Worm (Caenorhabditis elegans) whole organism, L1 larva: ENCODE measurements around the gene C02D5.2.

ENCODE experiments used
- C04F5.9 ChIP-seq: sonication (generic microtip); optimal IDR thresholded peaks from 2 replicates; lab custom pipeline; 2016; ENCODE audit warnings: missing genetic modification characterization, missing compliant biosample characterization
- C16A3.4 ChIP-seq: fragments of 150-350 bp; optimal IDR thresholded peaks from 2 replicates; lab custom pipeline; 2014; ENCODE audit warnings: missing biosample characterization, missing genetic modification characterization
- F16B12.6 ChIP-seq: fragments of 150-350 bp; optimal IDR thresholded peaks from 2 replicates; lab custom pipeline; 2014; ENCODE audit warnings: missing biosample characterization, missing genetic modification characterization
- Y116A8C.19 ChIP-seq: sonication (generic microtip); optimal IDR thresholded peaks from 2 replicates; lab custom pipeline; 2016; ENCODE audit warnings: missing compliant biosample characterization, missing genetic modification characterization, borderline replicate concordance
- blmp-1 ChIP-seq: fragments of 150-350 bp; optimal IDR thresholded peaks from 2 replicates; lab custom pipeline; 2014; ENCODE audit warnings: missing biosample characterization, missing genetic modification characterization
- ceh-63 ChIP-seq: fragments of 200-800 bp; sonication (Bioruptor generic); optimal IDR thresholded peaks from 2 replicates; lab custom pipeline; 2018; ENCODE audit warnings: mild to moderate bottlenecking, missing genetic modification characterization, missing compliant biosample characterization
- ceh-8 ChIP-seq: fragments of 200-800 bp; sonication (Bioruptor generic); optimal IDR thresholded peaks from 2 replicates; lab custom pipeline; 2018; ENCODE audit warnings: mild to moderate bottlenecking, missing genetic modification characterization, moderate library complexity, missing compliant biosample characterization
- ceh-82 ChIP-seq, 3 experiments: fragments of 150-350 bp in 1 of 3; sonication (generic microtip) in 2 of 3; optimal IDR thresholded peaks; 2 replicates each; lab custom pipeline; 2014 to 2017; ENCODE audit warnings: missing biosample characterization in 3 of 3, missing genetic modification characterization in 3 of 3
- efl-1 ChIP-seq, 4 experiments: fragments of 150-350 bp; optimal IDR thresholded peaks in 3 of 4; peaks in 1 of 4; 1 replicate in 1 of 4; 2 replicates in 3 of 4; lab custom pipeline; 2014; ENCODE audit warnings: missing biosample characterization in 2 of 4, missing genetic modification characterization in 2 of 4, missing genetic modification reagents in 2 of 4
- egl-13 ChIP-seq: sonication (generic microtip); optimal IDR thresholded peaks from 2 replicates; lab custom pipeline; 2016; ENCODE audit warnings: missing genotype, missing genetic modification reagents, missing genetic modification characterization, missing compliant biosample characterization
- egl-27 ChIP-seq, 2 experiments: fragments of 150-350 bp in 1 of 2; sonication (generic microtip); optimal IDR thresholded peaks; 3 replicates each; lab custom pipeline; 2017 to 2018; ENCODE audit warnings: missing biosample characterization in 2 of 2, missing genetic modification characterization in 2 of 2, missing genetic modification reagents in 2 of 2
- elt-2 ChIP-seq: sonication (generic microtip); optimal IDR thresholded peaks from 2 replicates; lab custom pipeline; 2016; ENCODE audit warnings: missing genetic modification characterization, mild to moderate bottlenecking, inconsistent platforms, missing compliant biosample characterization, missing genetic modification reagents
- fkh-4 ChIP-seq: sonication (generic microtip); optimal IDR thresholded peaks from 2 replicates; lab custom pipeline; 2016; ENCODE audit warnings: missing compliant biosample characterization, missing genetic modification characterization, borderline replicate concordance
- hpl-2 ChIP-seq: fragments of 150-350 bp; optimal IDR thresholded peaks from 2 replicates; lab custom pipeline; 2014; ENCODE audit warnings: missing biosample characterization, missing genetic modification reagents, missing genetic modification characterization
- isw-1 ChIP-seq: fragments of 200-800 bp; sonication (Bioruptor generic); IDR thresholded peaks from 2 replicates; pipeline ENCODE4 v1.3.6; 2022; ENCODE audit warnings: missing genetic modification characterization, missing compliant biosample characterization
- jun-1 ChIP-seq: fragments of 150-350 bp; optimal IDR thresholded peaks from 2 replicates; lab custom pipeline; 2014; ENCODE audit warnings: missing biosample characterization, missing genetic modification reagents, missing genetic modification characterization
- lin-13 ChIP-seq: fragments of 150-350 bp; optimal IDR thresholded peaks from 2 replicates; lab custom pipeline; 2014; ENCODE audit warnings: missing biosample characterization, missing genetic modification reagents, missing genetic modification characterization
- lin-15B ChIP-seq: fragments of 150-350 bp; sonication (generic microtip); optimal IDR thresholded peaks from 3 replicates; lab custom pipeline; 2014; ENCODE audit warnings: missing biosample characterization, missing genetic modification characterization
- lin-35 ChIP-seq, 2 experiments: fragments of 150-350 bp; optimal IDR thresholded peaks; 2 replicates each; lab custom pipeline; 2014; ENCODE audit warnings: missing biosample characterization in 2 of 2, missing genetic modification characterization in 2 of 2, missing genetic modification reagents in 2 of 2
- lsy-2 ChIP-seq, 2 experiments: fragments of 150-350 bp; optimal IDR thresholded peaks; 2 replicates each; lab custom pipeline; 2014; ENCODE audit warnings: missing biosample characterization in 2 of 2, missing genetic modification characterization in 2 of 2
- nhr-11 ChIP-seq: fragments of 150-350 bp; optimal IDR thresholded peaks from 2 replicates; lab custom pipeline; 2014; ENCODE audit warnings: missing biosample characterization, missing genetic modification characterization
- nhr-71 ChIP-seq: sonication (generic microtip); optimal IDR thresholded peaks from 2 replicates; lab custom pipeline; 2016; ENCODE audit warnings: mild to moderate bottlenecking, missing genetic modification characterization, moderate library complexity, missing compliant biosample characterization
- nhr-85 ChIP-seq: sonication (generic microtip); peaks from one replicate; lab custom pipeline; 2016; ENCODE audit warnings: missing genetic modification characterization, inconsistent platforms, missing compliant biosample characterization
- pag-3 ChIP-seq: sonication (generic microtip); optimal IDR thresholded peaks from 2 replicates; lab custom pipeline; 2017; ENCODE audit warnings: missing genetic modification characterization, mild to moderate bottlenecking, missing compliant biosample characterization, antibody characterized with exemption, borderline replicate concordance; ENCODE audit not compliant: insufficient read depth
- pax-3 ChIP-seq: fragments of 200-800 bp; sonication (Bioruptor generic); optimal IDR thresholded peaks from 2 replicates; lab custom pipeline; 2018; ENCODE audit warnings: mild to moderate bottlenecking, missing genetic modification characterization, moderate library complexity, missing compliant biosample characterization
- skn-1 ChIP-seq: fragments of 150-350 bp; optimal IDR thresholded peaks from 2 replicates; lab custom pipeline; 2014; ENCODE audit warnings: missing biosample characterization, missing genetic modification characterization
- snu-23 ChIP-seq: sonication (generic microtip); optimal IDR thresholded peaks from 2 replicates; lab custom pipeline; 2016; ENCODE audit warnings: missing genetic modification characterization, missing compliant biosample characterization
- sptf-1 ChIP-seq: fragments of 150-350 bp; optimal IDR thresholded peaks from 2 replicates; lab custom pipeline; 2014; ENCODE audit warnings: missing biosample characterization, missing genetic modification characterization
- sup-37 ChIP-seq: fragments of 200-800 bp; sonication (Bioruptor generic); optimal IDR thresholded peaks from 2 replicates; lab custom pipeline; 2018; ENCODE audit warnings: mild to moderate bottlenecking, missing genetic modification characterization, missing compliant biosample characterization
- swsn-7 ChIP-seq: sonication (generic microtip); optimal IDR thresholded peaks from 2 replicates; lab custom pipeline; 2016; ENCODE audit warnings: missing genetic modification characterization, missing compliant biosample characterization
- unc-130 ChIP-seq: fragments of 150-350 bp; optimal IDR thresholded peaks from 2 replicates; lab custom pipeline; 2017; ENCODE audit warnings: missing biosample characterization, missing genetic modification characterization, inconsistent platforms
- unc-30 ChIP-seq: sonication (generic microtip); optimal IDR thresholded peaks from 2 replicates; lab custom pipeline; 2017; ENCODE audit warnings: missing biosample characterization, missing genetic modification characterization
- unc-62 ChIP-seq: fragments of 150-350 bp; optimal IDR thresholded peaks from 2 replicates; lab custom pipeline; 2014; ENCODE audit warnings: missing biosample characterization, missing genetic modification reagents, missing genetic modification characterization
- ztf-11 ChIP-seq, 2 experiments: sonication (generic microtip); optimal IDR thresholded peaks; 2 replicates each; lab custom pipeline; 2016 to 2017; ENCODE audit warnings: missing genetic modification characterization in 2 of 2, missing biosample characterization in 1 of 2, missing compliant biosample characterization in 1 of 2

Gene C02D5.2

ce11 chrIII:8552125-8552524 lies 5.0 kb upstream of the C02D5.2 start, which contains the start of gene C02D5.4 (continued):
- TF ChIP-seq pax-3 (tag; lab: Kevin White, UChicago) (no peak), egl-13 (tag; lab: Kevin White, UChicago) (no peak), lin-15B (tag; lab: Kevin White, UChicago) (no peak), isw-1 (GFP tag; lab: Robert Waterston, UW) (no peak), swsn-7 (tag; lab: Kevin White, UChicago) (peak; percentile 2), nhr-71 (tag; lab: Kevin White, UChicago) (peak; percentile 28), sup-37 (GFP tag; lab: Kevin White, UChicago) (no peak), unc-130 (tag; lab: Kevin White, UChicago) (no peak), ztf-11 (tag; optimal IDR thresholded peaks at IDR 0.05; lab: Kevin White, UChicago) (no peak)

DNA sequence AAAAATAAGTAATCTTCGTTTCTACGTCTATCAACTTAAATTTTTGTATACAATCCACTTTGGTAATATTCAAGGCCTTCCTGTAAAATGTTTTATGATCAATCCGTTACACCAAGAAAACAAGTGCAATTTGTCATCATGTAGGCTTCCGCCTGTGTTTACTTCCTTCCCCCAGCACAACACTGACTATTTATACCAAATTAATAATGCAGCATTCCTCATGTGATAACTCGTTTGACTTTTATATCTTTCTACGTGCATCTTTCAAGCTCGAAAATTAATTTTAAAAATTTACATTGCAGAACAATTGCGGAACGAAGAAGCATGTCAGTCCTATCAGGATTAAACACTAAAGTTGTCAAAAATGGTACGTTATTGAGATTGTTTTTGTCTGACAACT lies 2.7 kb upstream of the C02D5.2 start, which contains the start of gene gsto-2:
Gene gsto-2 (plus strand): TSS at position 301 of the 400 bp plus-strand sequence.
- TF ChIP-seq unc-30 (tag; lab: Kevin White, UChicago) (no peak), hpl-2 (GFP tag; lab: Kevin White, UChicago) (no peak), snu-23 (no peak), Y116A8C.19 (no peak), lin-35 (GFP tag; optimal IDR thresholded peaks at IDR 0.05; lab: Kevin White, UChicago) (no peak), elt-2 (tag; lab: Kevin White, UChicago) (no peak), skn-1 (tag; lab: Kevin White, UChicago) (no peak), lin-13 (GFP tag; lab: Kevin White, UChicago) (no peak), nhr-11 (no peak), lsy-2 (tag; optimal IDR thresholded peaks at IDR 0.05; lab: Kevin White, UChicago) (no peak), unc-62 (GFP tag; lab: Kevin White, UChicago) (no peak), C16A3.4 (tag; lab: Kevin White, UChicago) (no peak)

DNA sequence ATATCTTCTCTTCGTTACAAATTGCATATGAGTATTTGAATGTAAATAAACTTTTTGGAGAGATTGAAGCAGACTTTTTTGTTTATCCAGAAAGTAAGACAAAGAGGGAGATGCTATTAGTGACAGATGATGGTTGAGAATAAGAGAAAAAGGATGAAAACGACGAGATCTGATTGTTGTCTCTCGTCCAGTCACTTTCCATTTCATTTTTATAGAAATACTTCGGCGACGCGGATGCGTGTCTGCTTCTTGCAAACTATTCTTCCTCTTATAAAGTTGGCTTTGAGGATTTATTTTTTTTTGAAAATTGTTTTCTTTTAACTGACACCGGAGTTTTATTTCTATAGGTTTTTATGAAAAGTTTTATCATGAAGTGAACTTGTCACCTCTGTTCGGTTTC lies 1.5 kb upstream of the C02D5.2 start:
- TF ChIP-seq ceh-82 (tag; optimal IDR thresholded peaks at IDR 0.05; lab: Kevin White, UChicago), result no peak
- TF ChIP-seq blmp-1 (tag; lab: Kevin White, UChicago), result peak; percentile 94

DNA sequence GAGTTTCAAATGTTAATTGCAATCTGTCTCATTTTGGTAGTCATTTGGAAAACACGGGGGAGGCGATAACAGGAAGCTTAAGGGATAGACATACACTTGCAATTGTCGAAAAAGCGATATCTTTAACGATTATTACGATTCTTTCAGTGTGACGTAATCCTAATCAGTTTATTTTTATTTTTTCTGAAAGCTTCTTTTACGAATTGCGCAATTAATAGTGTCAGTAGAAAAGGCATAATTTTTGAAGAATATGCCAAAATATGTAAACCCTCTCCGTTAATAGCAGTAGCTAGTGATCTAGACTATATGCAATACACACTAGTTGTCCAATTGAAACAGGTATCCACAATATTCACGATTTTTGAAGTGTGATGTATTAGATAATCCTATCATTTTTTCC lies 3.3 kb downstream of the C02D5.2 start:
- TF ChIP-seq sptf-1 (tag; lab: Kevin White, UChicago) (no peak), sup-37 (GFP tag; lab: Kevin White, UChicago) (no peak)

- TF ChIP-seq pag-3 (no peak), ceh-63 (no peak), fkh-4 (tag; lab: Kevin White, UChicago) (no peak), swsn-7 (tag; lab: Kevin White, UChicago) (no peak)
These were observed 3.7 kb downstream of the C02D5.2 start, which contains the start of gene acdh-6 for ce11 chrIII:8560836-8561235. TSS of gene acdh-6 (plus strand) at chrIII:8561136.

DNA sequence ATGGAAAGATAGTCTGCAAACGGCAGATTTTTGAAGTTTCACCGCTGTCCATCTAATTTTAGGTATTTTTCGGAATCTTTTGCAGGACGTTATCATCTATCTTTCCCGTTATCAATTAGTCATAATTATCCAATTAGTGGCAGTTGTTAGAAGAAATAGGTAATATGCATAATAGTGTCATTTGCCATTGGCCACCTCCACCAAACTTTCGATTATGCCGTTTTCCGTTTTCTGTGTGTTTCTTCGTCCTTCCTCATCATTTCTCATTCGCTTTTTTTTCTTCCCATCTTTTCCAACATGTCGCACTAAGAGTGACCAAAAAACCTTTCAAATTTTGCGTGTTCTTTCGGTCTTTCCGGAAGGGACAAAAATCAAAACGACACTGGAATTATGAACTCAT lies 7.2 kb downstream of the C02D5.2 start:
- peak; percentile 67 for TF ChIP-seq blmp-1 (tag; lab: Kevin White, UChicago)
- TF ChIP-seq jun-1, result no peak
- no peak for TF ChIP-seq ceh-8 (GFP tag; lab: Kevin White, UChicago)
- no peak for TF ChIP-seq skn-1 (tag; lab: Kevin White, UChicago)
- no peak for TF ChIP-seq C04F5.9 (tag; lab: Kevin White, UChicago)
- no peak for TF ChIP-seq lin-15B (tag; lab: Kevin White, UChicago)
- no peak for TF ChIP-seq nhr-85 (tag; lab: Kevin White, UChicago)
- TF ChIP-seq egl-27 (tag; optimal IDR thresholded peaks at IDR 0.05; lab: Kevin White, UChicago), result no peak
- no peak for TF ChIP-seq F16B12.6 (tag; lab: Kevin White, UChicago)
- TF ChIP-seq efl-1 (optimal IDR thresholded peaks at IDR 0.05; lab: Kevin White, UChicago), result no peak
- peak in 1 of 2 experiments; percentile 71 for TF ChIP-seq efl-1 (GFP tag; optimal IDR thresholded peaks at IDR 0.05 in 1 of 2; lab: Kevin White, UChicago)
